Worm (Caenorhabditis elegans) whole organism, L3 larva: Measurements from ENCODE around the gene col-187.

Source experiments
- aly-2 ChIP-seq: fragments of 150-350 bp; optimal IDR thresholded peaks from 2 replicates; lab custom pipeline; 2014; ENCODE audit warnings: missing biosample characterization, missing genetic modification characterization
- mdl-1 ChIP-seq: fragments of 150-350 bp; optimal IDR thresholded peaks from 2 replicates; lab custom pipeline; 2014; ENCODE audit warnings: missing biosample characterization, missing genetic modification characterization
- nfya-1 ChIP-seq: sonication (generic microtip); optimal IDR thresholded peaks from 2 replicates; lab custom pipeline; 2017; ENCODE audit warnings: missing genetic modification characterization, mild to moderate bottlenecking, missing compliant biosample characterization, antibody characterized with exemption, moderate library complexity; ENCODE audit not compliant: insufficient read depth
- nhr-11 ChIP-seq: fragments of 150-350 bp; optimal IDR thresholded peaks from 2 replicates; lab custom pipeline; 2014; ENCODE audit warnings: missing biosample characterization, missing genetic modification characterization
- snpc-4 ChIP-seq: fragments of 150-350 bp; optimal IDR thresholded peaks from 2 replicates; lab custom pipeline; 2014; ENCODE audit warnings: missing biosample characterization, missing genetic modification characterization
- unc-62 ChIP-seq: fragments of 150-350 bp; sonication (generic microtip); optimal IDR thresholded peaks from 4 replicates; lab custom pipeline; 2014; ENCODE audit warnings: missing biosample characterization, missing genetic modification reagents, missing genetic modification characterization

ce11 chrX:16124290-16124689 lies 51.6 kb downstream of the col-187 start:
- TF ChIP-seq nhr-11 (tag; lab: Kevin White, UChicago) (no peak), aly-2 (tag; lab: Kevin White, UChicago) (no peak), unc-62 (GFP tag; lab: Kevin White, UChicago) (no peak), snpc-4 (tag; lab: Kevin White, UChicago) (no peak), nfya-1 (no peak), mdl-1 (no peak)
